Fruit fly (Drosophila melanogaster) whole organism, embryonic: ENCODE data around the gene Zaf1.

ENCODE experiments used
- CG12219 ChIP-seq: fragments of 200-800 bp; sonication (Bioruptor generic); optimal IDR thresholded peaks from 3 replicates; lab custom pipeline; 2018; ENCODE audit warnings: missing biosample characterization, mild to moderate bottlenecking, missing genetic modification characterization
- CG14014 ChIP-seq: fragments of 200-800 bp; sonication (Bioruptor generic); IDR thresholded peaks from 2 replicates; pipeline ENCODE4 v1.3.6; 2022; ENCODE audit warnings: missing biosample characterization, missing genetic modification characterization
- CG14965 ChIP-seq: fragments of 200-800 bp; sonication (Bioruptor generic); optimal IDR thresholded peaks from 2 replicates; lab custom pipeline; 2016; ENCODE audit warnings: missing biosample characterization, missing genetic modification characterization, borderline replicate concordance
- CG15601 ChIP-seq: fragments of 200-800 bp; sonication (Bioruptor generic); optimal IDR thresholded peaks from 3 replicates; lab custom pipeline; 2019; ENCODE audit warnings: missing biosample characterization, mild to moderate bottlenecking, missing genetic modification characterization, moderate library complexity
- CG17186 ChIP-seq: fragments of 200-800 bp; sonication (Bioruptor generic); optimal IDR thresholded peaks from 3 replicates; lab custom pipeline; 2017; ENCODE audit warnings: missing biosample characterization, missing genetic modification reagents, missing genetic modification characterization
- CG17568 ChIP-seq: fragments of 200-800 bp; sonication (Bioruptor generic); optimal IDR thresholded peaks from 2 replicates; lab custom pipeline; 2018; ENCODE audit warnings: missing biosample characterization, mild to moderate bottlenecking, missing genetic modification characterization, moderate library complexity
- CG4617 ChIP-seq: fragments of 200-800 bp; sonication (Bioruptor generic); optimal IDR thresholded peaks from 3 replicates; lab custom pipeline; 2016; ENCODE audit warnings: missing biosample characterization, missing genetic modification characterization, borderline replicate concordance
- CG6854 ChIP-seq: fragments of 200-800 bp; sonication (Bioruptor generic); optimal IDR thresholded peaks from 3 replicates; lab custom pipeline; 2017; ENCODE audit warnings: missing biosample characterization, mild to moderate bottlenecking, missing genetic modification characterization
- CG7372 ChIP-seq: fragments of 200-800 bp; sonication (Bioruptor generic); IDR thresholded peaks from 2 replicates; pipeline ENCODE4 v1.3.6; 2022; ENCODE audit warnings: missing biosample characterization, missing genetic modification characterization
- CG8388 ChIP-seq: fragments of 200-800 bp; sonication (Bioruptor generic); optimal IDR thresholded peaks from 2 replicates; lab custom pipeline; 2019; ENCODE audit warnings: missing biosample characterization, mild to moderate bottlenecking, missing genetic modification characterization, moderate library complexity
- CG8924 ChIP-seq: fragments of 200-800 bp; optimal IDR thresholded peaks from 3 replicates; lab custom pipeline; 2019; ENCODE audit warnings: missing biosample characterization, mild to moderate bottlenecking, missing genetic modification characterization, moderate library complexity
- D ChIP-seq, 2 experiments: fragments of 200-800 bp in 1 of 2; fragments of >200 bp in 1 of 2; sonication (Bioruptor generic) in 1 of 2; optimal IDR thresholded peaks; 2 replicates in 1 of 2; 3 replicates in 1 of 2; lab custom pipeline; 2017; ENCODE audit warnings: mild to moderate bottlenecking in 1 of 2, missing biosample characterization in 1 of 2, missing genetic modification characterization in 1 of 2, missing genetic modification reagents in 1 of 2
- Doc3 ChIP-seq: fragments of 200-800 bp; sonication (Bioruptor generic); IDR thresholded peaks from 3 replicates; pipeline ENCODE4 v1.3.6; 2022; ENCODE audit warnings: missing biosample characterization, missing genetic modification characterization; ENCODE audit not compliant: partially characterized antibody
- Gsc ChIP-seq: fragments of 200-800 bp; sonication (Bioruptor generic); IDR thresholded peaks from 2 replicates; pipeline ENCODE4 v1.3.6; 2022; ENCODE audit warnings: missing biosample characterization, missing genetic modification characterization
- HLHmδ ChIP-seq: fragments of 200-800 bp; sonication (Bioruptor generic); optimal IDR thresholded peaks from 2 replicates; lab custom pipeline; 2018; ENCODE audit warnings: missing biosample characterization, mild to moderate bottlenecking, missing genetic modification characterization, moderate library complexity
- Hmx ChIP-seq: fragments of 200-800 bp; sonication (Bioruptor generic); optimal IDR thresholded peaks from 2 replicates; lab custom pipeline; 2016; ENCODE audit warnings: missing biosample characterization, missing genetic modification characterization
- Med ChIP-seq: fragments of 200-800 bp; sonication (Bioruptor generic); peaks from one replicate; lab custom pipeline; 2016; ENCODE audit warnings: missing biosample characterization, missing genetic modification characterization, mild to moderate bottlenecking, inconsistent platforms, moderate library complexity
- Poxn ChIP-seq: fragments of 200-800 bp; sonication (Bioruptor generic); IDR thresholded peaks from 2 replicates; pipeline ENCODE4 v1.3.6; 2022; ENCODE audit warnings: missing biosample characterization, missing genetic modification characterization
- abd-A ChIP-seq: fragments of 200-800 bp; sonication (Bioruptor generic); optimal IDR thresholded peaks from 3 replicates; lab custom pipeline; 2019; ENCODE audit warnings: missing biosample characterization, mild to moderate bottlenecking, missing genetic modification characterization, moderate library complexity
- ara ChIP-seq: fragments of 200-800 bp; sonication (Bioruptor generic); IDR thresholded peaks from 2 replicates; pipeline ENCODE4 v1.3.6; 2022; ENCODE audit warnings: missing biosample characterization, missing genetic modification characterization
- cg ChIP-seq: fragments of 200-800 bp; sonication (Bioruptor generic); optimal IDR thresholded peaks from 3 replicates; lab custom pipeline; 2019; ENCODE audit warnings: missing biosample characterization, mild to moderate bottlenecking, missing genetic modification characterization, moderate library complexity
- ci ChIP-seq: fragments of 200-800 bp; sonication (Bioruptor generic); IDR thresholded peaks from 3 replicates; pipeline ENCODE4 v1.3.6; 2022; ENCODE audit warnings: missing biosample characterization, missing genetic modification characterization
- disco-r ChIP-seq: fragments of 200-800 bp; sonication (Bioruptor generic); optimal IDR thresholded peaks from 2 replicates; lab custom pipeline; 2016; ENCODE audit warnings: missing biosample characterization, missing genetic modification characterization
- eve ChIP-seq, 2 experiments: fragments of >200 bp; optimal IDR thresholded peaks; 2 replicates each; lab custom pipeline; 2017; ENCODE audit warnings: missing biosample characterization in 2 of 2, missing genetic modification characterization in 2 of 2
- gcm ChIP-seq: fragments of 200-800 bp; sonication (Bioruptor generic); optimal IDR thresholded peaks from 2 replicates; lab custom pipeline; 2019; ENCODE audit warnings: missing biosample characterization, mild to moderate bottlenecking, missing genetic modification characterization, moderate library complexity
- h ChIP-seq: fragments of >200 bp; optimal IDR thresholded peaks from 2 replicates; lab custom pipeline; 2017
- hb ChIP-seq: fragments of 200-800 bp; sonication (Bioruptor generic); IDR thresholded peaks from 3 replicates; pipeline ENCODE4 v1.3.6; 2022; ENCODE audit warnings: missing biosample characterization, missing genetic modification characterization; ENCODE audit not compliant: partially characterized antibody
- lola ChIP-seq, 3 experiments: fragments of >200 bp in 2 of 3; fragments of 200-800 bp in 1 of 3; sonication (Bioruptor generic) in 1 of 3; optimal IDR thresholded peaks; 2 replicates each; lab custom pipeline; 2017 to 2019; ENCODE audit warnings: missing biosample characterization in 3 of 3, missing genetic modification characterization in 3 of 3, mild to moderate bottlenecking in 1 of 3, moderate library complexity in 1 of 3
- mam ChIP-seq: fragments of 200-800 bp; sonication (Bioruptor generic); optimal IDR thresholded peaks from 3 replicates; lab custom pipeline; 2016; ENCODE audit warnings: missing biosample characterization, missing genetic modification characterization
- pita ChIP-seq: fragments of 200-800 bp; sonication (Bioruptor generic); optimal IDR thresholded peaks from 2 replicates; lab custom pipeline; 2017; ENCODE audit warnings: missing biosample characterization, mild to moderate bottlenecking, missing genetic modification characterization
- rib ChIP-seq: fragments of 200-800 bp; sonication (Bioruptor generic); IDR thresholded peaks from 2 replicates; pipeline ENCODE4 v1.3.6; 2022; ENCODE audit warnings: missing biosample characterization, missing genetic modification characterization
- sens ChIP-seq: fragments of 200-800 bp; sonication (Bioruptor generic); peaks from one replicate; lab custom pipeline; 2016; ENCODE audit warnings: missing biosample characterization, missing genetic modification characterization
- sisA ChIP-seq: fragments of 200-800 bp; sonication (Bioruptor generic); IDR thresholded peaks from 2 replicates; pipeline ENCODE4 v1.3.6; 2022; ENCODE audit warnings: missing biosample characterization, missing genetic modification characterization
- tgo ChIP-seq: fragments of 200-800 bp; sonication (Bioruptor generic); IDR thresholded peaks from 3 replicates; pipeline ENCODE4 v1.3.6; 2022; ENCODE audit warnings: missing biosample characterization, missing genetic modification characterization
- tin ChIP-seq: fragments of 200-800 bp; sonication (Bioruptor generic); optimal IDR thresholded peaks from 3 replicates; lab custom pipeline; 2016; ENCODE audit warnings: missing biosample characterization, missing genetic modification characterization
- vvl ChIP-seq: fragments of 200-800 bp; sonication (Bioruptor generic); IDR thresholded peaks from 2 replicates; pipeline ENCODE4 v1.3.6; 2022; ENCODE audit warnings: missing biosample characterization, missing genetic modification characterization
- z ChIP-seq: fragments of 200-800 bp; sonication (Bioruptor generic); IDR thresholded peaks from 3 replicates; pipeline ENCODE4 v1.3.6; 2022; ENCODE audit warnings: missing biosample characterization, missing genetic modification characterization
- zfh1 ChIP-seq: fragments of 200-800 bp; sonication (Bioruptor generic); IDR thresholded peaks from 3 replicates; pipeline ENCODE4 v1.3.6; 2022; ENCODE audit warnings: missing biosample characterization, missing genetic modification characterization

Zaf1 gene

dm6 chr3R:11604654-11605436 is 20.6 kb downstream of the Zaf1 start (continued):
- TF ChIP-seq CG15601 (tag; lab: Kevin White, UChicago) (no peak), abd-A (no peak), Poxn (GFP tag; lab: Robert Waterston, UW) (no peak), CG8924 (tag; lab: Kevin White, UChicago) (no peak), mam (no peak), Hmx (GFP tag; lab: Kevin White, UChicago) (no peak), z (GFP tag; lab: Robert Waterston, UW) (peak; percentile 64; the same call in 1 of the 3 replicates), CG17186 (no peak), sisA (GFP tag; lab: Robert Waterston, UW) (no peak), lola (GFP tag; optimal IDR thresholded peaks at IDR 0.05; lab: Kevin White, UChicago) (no peak), tgo (no peak), CG4617 (GFP tag; lab: Kevin White, UChicago) (no peak), zfh1 (GFP tag; lab: Robert Waterston, UW) (no peak), tin (GFP tag; lab: Kevin White, UChicago) (no peak), cg (GFP tag; lab: Kevin White, UChicago) (no peak), CG12219 (GFP tag; lab: Kevin White, UChicago) (no peak), D (optimal IDR thresholded peaks at IDR 0.05; lab: Kevin White, UChicago) (no peak), D (GFP tag; optimal IDR thresholded peaks at IDR 0.05; lab: Kevin White, UChicago) (no peak), disco-r (GFP tag; lab: Kevin White, UChicago) (no peak), Doc3 (GFP tag; lab: Robert Waterston, UW) (peak; percentile 50; the same call in 1 of the 3 replicates), sens (peak; percentile 60), CG14965 (GFP tag; lab: Kevin White, UChicago) (no peak), CG8388 (GFP tag; lab: Kevin White, UChicago) (no peak), gcm (peak; percentile 44), HLHmδ (GFP tag; lab: Kevin White, UChicago) (peak; percentile 37), CG17568 (GFP tag; lab: Kevin White, UChicago) (peak; percentile 22), h (lab: Kevin White, UChicago) (no peak), Gsc (GFP tag; lab: Robert Waterston, UW) (no peak), CG14014 (no peak), rib (GFP tag; lab: Robert Waterston, UW) (no peak), eve (GFP tag; optimal IDR thresholded peaks at IDR 0.05; lab: Kevin White, UChicago) (peak in 1 of 2 experiments; percentile 52), hb (GFP tag; lab: Robert Waterston, UW) (no peak), ara (no peak)
- TF ChIP-seq, all 482 proteins: peak for 69

dm6 chr3R:11603136-11603535 is 22.3 kb downstream of the Zaf1 start:
- TF ChIP-seq CG6854 (GFP tag; lab: Kevin White, UChicago) (no peak), Med (GFP tag; lab: Kevin White, UChicago) (peak; percentile 34), CG7372 (GFP tag; lab: Robert Waterston, UW) (peak; percentile 42; the same call in 1 of the 2 replicates), vvl (GFP tag; lab: Robert Waterston, UW) (peak; percentile 54), pita (GFP tag; lab: Kevin White, UChicago) (no peak), ci (GFP tag; lab: Robert Waterston, UW) (0 out of 3 replicates have a peak, but pooled peaks have one; percentile 29)
